Worm (Caenorhabditis elegans): ENCODE measurements around the gene F18C5.5.

ce11 chrII:6554677-6555076 lies 11.9 kb downstream of the F18C5.5 start, which contains the start of gene wrn-1:
- no peak for TF ChIP-seq hmg-4 (GFP tag; optimal IDR thresholded peaks at IDR 0.05)
- TF ChIP-seq aly-1 (tag; optimal IDR thresholded peaks at IDR 0.05) = no peak
